Fruit fly (Drosophila melanogaster) S2 (cell line): Measurements from ENCODE around the gene osk.

Experiments used
- CG8478 ChIP-seq: fragments of >200 bp; optimal IDR thresholded peaks from 2 replicates; lab custom pipeline; 2018
- CTCF ChIP-seq, 2 experiments: fragments of >200 bp; optimal IDR thresholded peaks; 2 replicates each; lab custom pipeline; 2018

The osk gene

DNA sequence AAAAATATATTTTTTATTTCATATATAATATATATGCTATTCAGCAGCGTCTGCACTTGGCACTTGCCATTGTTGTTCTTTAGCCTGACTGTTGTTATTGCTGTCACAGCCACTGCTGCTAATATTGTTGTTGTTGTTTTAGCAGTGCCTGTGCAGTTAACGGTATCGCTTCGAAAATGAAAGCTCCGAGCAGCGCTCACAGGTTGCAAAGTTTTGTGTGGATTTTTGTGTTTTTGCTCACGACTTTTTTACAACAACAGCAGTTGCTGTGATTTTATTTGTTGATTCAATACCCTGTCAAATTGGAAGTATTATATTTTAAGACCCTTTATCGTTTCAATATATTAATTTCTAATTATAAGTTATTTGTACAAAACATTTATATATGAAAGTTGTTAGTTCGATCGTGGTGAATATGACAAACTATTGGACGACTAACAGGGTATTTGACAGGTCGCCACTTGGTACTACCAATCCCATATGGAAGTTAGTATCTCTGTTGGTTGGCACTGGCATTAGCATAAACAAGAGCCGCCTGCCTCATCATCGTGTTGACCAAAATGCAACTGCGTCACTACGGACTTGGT is 28.9 kb downstream of the osk start:
- TF ChIP-seq CG8478 (lab: Kevin White, UChicago) (no peak), CTCF (optimal IDR thresholded peaks at IDR 0.05; lab: Kevin White, UChicago) (no peak)

DNA sequence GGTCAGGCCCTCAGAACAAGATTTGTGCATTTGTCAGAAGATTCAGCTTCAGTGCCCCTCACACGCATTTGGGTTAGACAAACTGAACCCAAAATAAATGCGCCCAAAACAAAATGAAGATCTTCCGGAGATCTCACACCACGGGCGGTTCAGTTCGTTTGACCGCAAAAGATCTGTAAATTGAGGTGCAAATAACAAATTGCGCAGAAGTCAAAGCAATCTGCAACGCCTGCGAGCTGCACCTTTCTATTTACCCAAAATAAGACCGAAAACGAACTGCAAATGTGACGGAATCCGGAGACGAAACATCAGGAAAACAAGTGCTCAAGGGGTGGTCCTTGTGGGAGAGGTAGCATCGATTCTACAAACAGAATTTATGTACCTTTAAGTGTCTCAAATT is 30.6 kb downstream of the osk start:
- no peak for TF ChIP-seq CTCF (optimal IDR thresholded peaks at IDR 0.05; lab: Kevin White, UChicago)
- no peak for TF ChIP-seq CG8478 (lab: Kevin White, UChicago)

DNA sequence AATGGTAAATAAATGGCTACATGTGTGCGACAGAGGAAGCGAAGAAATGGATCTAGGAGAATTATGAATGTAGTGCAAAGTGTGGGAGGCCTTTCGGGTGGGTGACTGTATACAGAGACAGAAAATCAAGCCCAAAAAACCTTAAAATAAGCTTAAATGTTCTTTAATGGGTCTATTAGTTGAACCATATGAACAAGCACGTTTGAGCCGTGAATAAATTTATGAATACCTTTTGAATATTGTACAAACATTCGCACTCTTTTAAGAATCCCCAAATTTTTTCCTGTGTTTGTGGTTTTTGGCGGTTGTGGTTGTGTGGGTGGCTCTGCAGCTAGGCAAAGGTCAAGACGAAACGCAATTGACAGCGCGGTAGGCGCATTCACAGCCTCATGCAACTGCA is 31.7 kb downstream of the osk start:
- TF ChIP-seq CG8478 (lab: Kevin White, UChicago) (no peak), CTCF (optimal IDR thresholded peaks at IDR 0.05; lab: Kevin White, UChicago) (no peak)

DNA sequence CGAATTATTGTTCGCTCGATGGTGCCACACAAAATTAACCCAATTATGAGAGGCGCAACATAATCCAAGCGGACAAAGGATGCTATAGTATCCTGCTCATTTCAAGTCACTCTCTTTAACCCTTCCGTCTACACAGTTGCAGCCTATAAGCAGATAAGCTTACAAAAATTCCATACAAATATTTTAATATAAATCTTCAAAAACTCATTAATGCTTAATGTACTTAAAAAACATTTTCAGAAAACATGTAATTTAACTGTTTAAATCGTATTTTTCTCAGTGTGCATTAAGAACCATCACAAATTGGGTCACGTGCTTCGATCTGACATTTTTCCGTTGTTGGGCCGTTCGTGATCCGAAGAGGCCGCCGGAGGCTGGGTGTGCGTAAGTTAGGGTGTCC is 33.9 kb downstream of the osk start:
- no peak for TF ChIP-seq CG8478 (lab: Kevin White, UChicago)
- TF ChIP-seq CTCF (optimal IDR thresholded peaks at IDR 0.05; lab: Kevin White, UChicago): no peak

DNA sequence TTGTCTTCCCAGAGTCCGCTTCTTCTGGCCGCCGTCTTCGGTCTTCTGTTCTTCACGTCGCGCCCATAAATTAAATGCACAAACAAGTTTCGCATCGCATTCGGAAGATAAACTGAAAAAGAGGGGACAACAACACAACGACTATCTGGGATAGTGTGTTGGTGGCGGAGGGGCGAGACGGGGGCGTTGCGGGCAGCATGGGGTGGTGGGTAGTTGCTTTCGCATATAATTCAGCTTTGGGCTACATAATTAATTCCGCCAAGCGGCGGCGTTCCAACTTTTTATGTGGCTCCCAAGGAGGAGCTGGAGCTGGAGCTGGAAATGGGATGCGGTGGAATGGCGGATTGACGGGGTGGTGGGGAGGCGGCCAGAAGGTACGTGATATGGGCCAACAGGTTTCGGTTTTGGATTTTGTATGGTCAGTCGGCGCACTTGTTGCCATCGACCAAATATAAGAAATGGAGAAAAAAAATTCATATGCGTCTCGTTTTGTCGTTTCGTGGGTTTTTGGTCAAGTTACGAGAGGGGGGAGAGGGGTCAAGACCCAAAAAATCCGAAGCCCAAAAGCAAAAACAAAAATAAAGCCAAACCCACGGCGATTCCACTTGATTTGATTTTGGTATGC is 34.5 kb downstream of the osk start:
- TF ChIP-seq CTCF (optimal IDR thresholded peaks at IDR 0.05; lab: Kevin White, UChicago): no peak
- TF ChIP-seq CG8478 (lab: Kevin White, UChicago): no peak

DNA sequence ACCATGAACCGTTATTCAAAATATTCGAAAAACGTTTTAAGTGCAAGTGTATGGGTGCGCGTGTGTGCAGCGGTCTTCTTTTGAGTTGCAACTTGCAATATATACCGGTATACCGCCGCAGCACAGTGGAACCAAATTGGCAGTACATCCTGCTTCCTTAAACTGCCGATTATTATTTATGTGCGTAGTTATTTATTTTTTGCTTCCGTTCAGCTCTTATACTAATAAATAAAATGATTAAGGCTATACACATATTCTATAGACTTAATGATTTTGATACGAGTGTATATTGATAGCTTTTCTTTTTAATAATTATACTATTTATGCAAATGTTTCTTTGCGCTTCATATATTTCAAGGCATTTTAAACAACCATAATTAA is 35.0 kb downstream of the osk start:
- TF ChIP-seq CTCF (optimal IDR thresholded peaks at IDR 0.05; lab: Kevin White, UChicago): no peak
- TF ChIP-seq CG8478 (lab: Kevin White, UChicago): no peak

DNA sequence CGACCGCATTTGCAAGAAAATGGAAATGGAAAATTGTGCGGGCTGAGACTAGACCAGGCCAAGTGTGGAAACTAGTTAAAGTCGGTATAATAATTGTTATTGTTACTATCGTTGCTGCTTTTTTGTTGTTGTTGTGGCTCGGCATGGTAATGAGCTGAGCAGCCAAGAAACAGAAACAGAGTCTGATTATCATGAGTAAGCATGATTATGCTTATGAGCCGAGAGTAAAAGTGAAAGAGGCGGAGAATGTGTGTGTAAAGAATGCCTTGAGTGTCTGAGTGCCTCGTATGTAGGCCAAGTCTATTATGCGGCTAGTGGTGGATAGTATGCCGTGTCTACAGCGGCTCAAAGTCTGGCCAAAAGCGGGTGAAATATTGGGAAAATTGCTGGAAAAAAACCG is 35.8 kb downstream of the osk start:
- TF ChIP-seq CTCF (optimal IDR thresholded peaks at IDR 0.05; lab: Kevin White, UChicago): no peak
- no peak for TF ChIP-seq CG8478 (lab: Kevin White, UChicago)

DNA sequence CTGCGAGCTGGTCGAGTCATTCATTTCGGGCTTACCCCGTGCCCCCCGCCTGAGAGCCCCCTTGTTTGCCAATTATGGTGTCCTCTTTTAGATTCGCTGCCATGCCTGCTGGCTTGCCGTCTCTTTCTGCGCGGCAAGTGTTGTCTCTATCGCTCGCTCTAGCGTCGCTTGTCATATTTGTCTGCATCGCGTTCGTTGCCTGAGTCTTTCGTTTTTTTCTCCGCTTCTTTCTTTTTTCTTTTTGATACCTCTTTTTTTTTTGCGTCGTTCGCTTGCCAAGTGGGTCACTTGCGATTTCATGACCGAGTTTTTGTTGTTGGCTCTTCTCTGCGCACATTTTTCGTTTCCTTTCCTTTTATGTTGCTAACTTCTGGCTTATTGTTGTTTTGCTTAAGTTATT is 36.9 kb downstream of the osk start:
- no peak for TF ChIP-seq CG8478 (lab: Kevin White, UChicago)

DNA sequence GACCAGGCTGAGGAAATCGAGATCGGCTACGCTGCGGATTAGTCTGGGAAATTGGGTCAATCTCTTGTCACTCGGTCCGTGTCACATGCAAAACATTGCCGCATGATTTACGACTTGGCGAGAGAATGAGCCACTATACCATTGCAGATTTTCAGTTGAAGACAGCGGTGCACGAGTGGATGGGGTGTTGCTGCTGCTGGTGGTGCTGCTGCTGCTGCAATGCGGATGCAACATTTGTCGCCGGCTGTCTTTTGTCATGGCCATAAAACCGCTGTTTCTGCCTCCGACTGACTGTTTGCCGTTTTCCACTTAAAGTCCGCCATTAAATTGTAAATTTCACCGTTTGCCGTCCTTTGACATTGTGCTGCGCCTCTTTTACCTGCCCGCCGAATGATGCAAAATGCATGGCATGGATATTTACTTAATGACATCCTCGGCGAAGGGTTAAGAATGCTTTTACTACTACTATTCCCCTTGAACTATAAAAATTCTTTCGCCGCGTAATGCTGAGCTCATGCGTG is 41.2 kb downstream of the osk start:
- no peak for TF ChIP-seq CTCF (optimal IDR thresholded peaks at IDR 0.05; lab: Kevin White, UChicago)
- TF ChIP-seq CG8478 (lab: Kevin White, UChicago): no peak

DNA sequence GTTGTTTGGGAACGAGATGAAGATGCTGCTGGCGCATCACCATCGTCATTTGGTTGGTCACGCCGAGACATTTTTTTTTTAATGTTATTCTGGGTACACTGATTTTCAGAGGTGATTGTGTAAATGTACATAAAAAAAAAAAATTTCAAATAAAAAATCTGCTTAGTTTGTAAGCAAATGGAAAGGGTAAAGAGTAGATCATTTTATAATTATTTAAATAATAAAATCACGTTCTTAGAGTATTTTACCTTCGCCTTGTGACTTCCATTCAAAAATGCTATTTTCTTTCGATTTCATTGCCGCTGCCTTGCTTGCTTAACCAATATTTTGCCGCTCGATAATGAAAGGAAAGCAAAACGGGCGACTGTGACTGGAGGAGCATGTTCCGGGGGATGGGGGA is 43.8 kb downstream of the osk start:
- TF ChIP-seq CTCF (optimal IDR thresholded peaks at IDR 0.05; lab: Kevin White, UChicago) (no peak), CG8478 (lab: Kevin White, UChicago) (no peak)

DNA sequence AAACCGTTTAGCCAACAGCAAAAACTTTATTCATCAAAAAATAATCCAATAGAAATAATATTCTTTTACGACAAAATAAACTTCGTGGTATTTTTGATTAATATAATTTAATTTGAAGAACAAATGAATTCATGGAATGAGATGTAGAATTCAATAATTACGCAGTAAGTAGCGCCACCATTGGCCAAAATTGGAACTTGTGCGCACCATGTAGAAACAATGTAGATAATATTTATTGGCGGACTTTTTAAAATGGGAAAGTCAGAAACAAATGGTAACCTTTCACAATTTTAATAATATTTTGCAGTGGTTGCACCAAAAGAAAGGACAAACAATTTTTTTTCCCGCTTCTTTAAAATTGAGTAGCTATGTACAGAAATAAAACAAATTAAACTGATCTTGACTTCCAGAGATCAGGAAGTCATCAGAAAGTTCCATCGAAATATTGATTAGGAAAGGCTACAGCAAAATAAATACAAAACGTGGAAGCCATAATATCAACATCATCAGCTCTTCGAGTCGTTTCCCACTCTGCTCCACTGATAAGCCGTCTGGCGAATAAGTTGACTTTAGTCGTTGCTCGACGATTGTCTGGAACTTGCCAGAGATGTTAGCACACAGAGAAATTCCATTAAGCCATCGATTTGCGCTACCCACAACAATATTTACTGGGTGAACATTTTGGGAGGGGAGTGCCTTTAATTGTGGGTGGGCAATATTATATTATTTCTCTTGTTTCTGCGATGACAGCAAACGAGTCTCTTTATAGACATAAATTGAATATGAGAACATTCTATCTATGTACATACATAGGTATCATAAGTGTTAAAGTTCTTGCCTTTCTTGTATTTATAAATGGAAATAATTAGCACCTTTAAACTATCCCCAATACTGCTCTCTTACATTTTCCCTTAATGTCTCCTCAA is 45.2 kb downstream of the osk start:
- peak; percentile 77 to 93 for TF ChIP-seq CTCF (optimal IDR thresholded peaks at IDR 0.05; lab: Kevin White, UChicago)
- TF ChIP-seq CG8478 (lab: Kevin White, UChicago): no peak

DNA sequence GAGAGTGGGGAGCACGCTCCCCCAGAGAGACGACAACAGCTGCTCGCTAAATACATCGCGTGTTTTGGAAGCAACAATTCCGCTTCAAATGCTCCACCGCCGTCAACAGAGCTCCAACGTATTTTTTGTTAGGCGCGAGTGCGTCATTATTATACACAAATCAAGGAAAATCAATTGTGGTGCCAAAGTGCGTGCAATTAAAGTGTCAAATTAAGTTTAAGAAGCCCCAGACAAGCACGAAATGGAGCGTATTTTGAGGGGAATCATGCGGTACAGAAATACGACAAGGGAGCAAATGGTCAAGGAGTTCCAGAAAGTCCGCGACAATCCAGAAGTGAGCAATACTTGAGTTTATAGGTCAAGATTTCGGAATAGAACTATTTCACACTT is 45.8 kb downstream of the osk start, which contains the start of gene CAHbeta:
Gene CAHbeta, plus strand, starts transcription at position 85 of the 390 bp plus-strand sequence.
- TF ChIP-seq CG8478 (lab: Kevin White, UChicago) (no peak), CTCF (optimal IDR thresholded peaks at IDR 0.05; lab: Kevin White, UChicago) (no peak)

DNA sequence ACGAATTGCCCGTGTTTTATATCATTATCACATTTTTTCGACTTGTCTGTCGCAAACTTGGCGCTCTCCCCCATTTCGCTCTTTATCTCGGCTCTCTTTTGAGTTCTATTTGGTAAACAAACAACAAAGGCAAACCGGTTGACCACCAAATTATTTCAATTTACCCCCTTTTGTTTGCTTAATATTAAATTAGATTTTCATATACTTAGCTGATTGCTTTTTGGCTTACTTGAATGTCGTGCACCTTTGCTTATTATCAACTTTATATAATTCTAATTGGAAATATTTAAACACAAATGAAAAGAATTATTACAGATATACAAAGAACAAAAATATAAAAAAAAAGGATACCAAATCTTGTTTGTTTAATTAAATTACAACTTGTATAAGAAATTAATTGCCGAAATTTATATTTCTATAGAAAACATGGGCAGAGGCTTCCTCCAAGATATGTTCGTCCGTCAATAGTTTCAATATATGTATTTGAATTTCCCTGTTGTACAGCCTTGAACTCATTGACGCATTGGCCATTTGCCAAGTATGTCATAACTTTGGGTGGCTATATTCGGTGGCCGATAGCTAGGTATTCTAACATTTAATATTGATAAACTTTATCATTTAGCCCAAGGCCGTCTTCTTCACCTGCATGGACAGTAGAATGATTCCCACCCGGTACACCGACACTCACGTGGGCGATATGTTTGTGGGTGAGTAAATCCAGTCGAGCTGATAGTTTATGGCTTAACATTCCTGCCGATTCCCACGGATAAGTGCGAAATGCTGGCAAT is 46.5 kb downstream of the osk start:
- TF ChIP-seq CTCF (optimal IDR thresholded peaks at IDR 0.05; lab: Kevin White, UChicago) (no peak), CG8478 (lab: Kevin White, UChicago) (no peak)

DNA sequence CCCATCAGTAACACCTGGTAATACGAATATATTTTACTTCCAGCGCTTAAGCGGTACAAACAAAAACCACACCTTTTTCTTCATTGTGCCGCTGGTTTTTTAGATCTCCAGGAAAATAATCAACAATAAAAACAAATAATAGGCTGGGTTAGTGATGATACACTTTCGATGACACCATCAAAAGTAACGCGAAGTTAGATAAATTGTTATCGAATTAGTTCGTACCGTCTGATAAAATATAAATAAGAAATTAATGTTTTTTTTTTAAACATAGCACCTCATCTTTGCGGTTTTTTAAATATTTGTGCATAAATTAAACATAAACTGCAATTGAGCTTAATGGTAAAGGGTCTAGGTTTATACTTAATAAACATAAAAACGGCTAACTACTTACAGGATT is 49.2 kb downstream of the osk start, which contains the start of gene RagA-B:
Gene RagA-B, minus strand, starts transcription at position 175 of the 400 bp plus-strand sequence.
- TF ChIP-seq CTCF (optimal IDR thresholded peaks at IDR 0.05; lab: Kevin White, UChicago) (no peak), CG8478 (lab: Kevin White, UChicago) (no peak)
